Worm (Caenorhabditis elegans): ENCODE results near the gene Y73B6BL.22.

ce11 chrIV:6403399-6403798 lies 13.1 kb downstream of the Y73B6BL.22 start:
- TF ChIP-seq ztf-11 (tag; optimal IDR thresholded peaks at IDR 0.05) (no peak), bed-3 (GFP tag; optimal IDR thresholded peaks at IDR 0.05) (no peak), drap-1 (GFP tag; optimal IDR thresholded peaks at IDR 0.05) (no peak), blmp-1 (tag; optimal IDR thresholded peaks at IDR 0.05) (no peak)

All from whole organism, mixed stage, embryonic.